Worm (Caenorhabditis elegans): Measurements from ENCODE around the gene Y66D12A.30.

DNA sequence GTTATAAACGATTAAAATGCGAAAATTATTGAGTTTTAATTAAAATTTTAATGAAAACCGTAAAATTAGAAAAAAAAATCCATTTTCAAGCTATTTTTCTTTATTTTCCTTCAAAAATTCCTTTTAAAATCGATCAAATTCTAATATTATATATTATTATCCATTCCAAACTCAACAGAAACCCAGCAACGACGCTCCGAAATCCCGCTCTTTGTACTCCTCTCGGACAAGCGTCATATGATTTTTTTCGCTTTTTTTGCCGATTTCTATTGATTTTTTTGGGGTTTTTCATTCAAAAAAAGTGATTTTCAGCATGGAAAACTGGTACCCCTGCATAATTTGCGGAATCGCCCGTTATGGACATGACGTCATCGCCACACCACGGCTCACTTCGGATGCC is 6.8 kb downstream of the Y66D12A.30 start, which contains the start of gene ceh-91:
- TF ChIP-seq mdl-1 (tag; optimal IDR thresholded peaks at IDR 0.05) (no peak), skn-1 (tag; optimal IDR thresholded peaks at IDR 0.05) (no peak), aly-2 (tag; optimal IDR thresholded peaks at IDR 0.05) (no peak), nhr-28 (tag; optimal IDR thresholded peaks at IDR 0.05) (no peak), sup-37 (GFP tag; optimal IDR thresholded peaks at IDR 0.05) (no peak), lin-35 (GFP tag; optimal IDR thresholded peaks at IDR 0.05) (no peak), nhr-12 (tag; optimal IDR thresholded peaks at IDR 0.05) (no peak), nhr-237 (tag; optimal IDR thresholded peaks at IDR 0.05) (no peak), nhr-19 (GFP tag; conservative IDR thresholded peaks at IDR 0.05) (no peak), ceh-8 (GFP tag; optimal IDR thresholded peaks at IDR 0.05) (no peak), nhr-76 (tag; optimal IDR thresholded peaks at IDR 0.05) (no peak), ces-1 (GFP tag; optimal IDR thresholded peaks at IDR 0.05) (no peak), unc-30 (tag; optimal IDR thresholded peaks at IDR 0.05) (no peak)

All from whole organism, L1 larva.